Worm (Caenorhabditis elegans) whole organism, young adult: Measurements from ENCODE around the gene crn-7.
A peak's percentile ranks its signal among the peaks of the same experiment; 100 is the strongest.

Experiments
- B0261.1 ChIP-seq: sonication (generic microtip); optimal IDR thresholded peaks from 2 replicates; lab custom pipeline; 2016; ENCODE audit warnings: mild to moderate bottlenecking, missing genetic modification characterization, moderate library complexity, missing compliant biosample characterization
- B0336.3 ChIP-seq: fragments of 200-800 bp; sonication (Bioruptor generic); IDR thresholded peaks from 2 replicates; pipeline ENCODE4 v1.3.6; 2022; ENCODE audit warnings: missing genetic modification characterization, missing compliant biosample characterization
- F23B12.7 ChIP-seq: sonication (generic microtip); optimal IDR thresholded peaks from 2 replicates; lab custom pipeline; 2017; ENCODE audit warnings: missing genetic modification characterization, mild to moderate bottlenecking, missing compliant biosample characterization, antibody characterized with exemption, moderate library complexity; ENCODE audit not compliant: insufficient read depth
- F37B4.10 ChIP-seq: fragments of 200-800 bp; sonication (Bioruptor generic); IDR thresholded peaks from 2 replicates; pipeline ENCODE4 v1.3.6; 2022; ENCODE audit warnings: missing genetic modification characterization, missing compliant biosample characterization
- F49E8.2 ChIP-seq: sonication (generic microtip); optimal IDR thresholded peaks from 3 replicates; lab custom pipeline; 2017; ENCODE audit warnings: missing genetic modification characterization, mild to moderate bottlenecking, missing compliant biosample characterization, antibody characterized with exemption, moderate library complexity; ENCODE audit not compliant: insufficient read depth
- F52B5.7 ChIP-seq: sonication (generic microtip); optimal IDR thresholded peaks from 2 replicates; lab custom pipeline; 2016; ENCODE audit warnings: mild to moderate bottlenecking, missing genetic modification characterization, missing compliant biosample characterization
- K11D2.4 ChIP-seq: fragments of 200-800 bp; sonication (Bioruptor generic); IDR thresholded peaks from 2 replicates; pipeline ENCODE4 v1.3.6; 2022; ENCODE audit warnings: missing genetic modification reagents, missing genetic modification characterization, missing compliant biosample characterization
- K12H6.12 ChIP-seq: fragments of 200-800 bp; sonication (Bioruptor generic); optimal IDR thresholded peaks from 2 replicates; lab custom pipeline; 2018; ENCODE audit warnings: mild to moderate bottlenecking, missing genetic modification characterization, missing compliant biosample characterization
- T26A5.8 ChIP-seq: sonication (generic microtip); optimal IDR thresholded peaks from 2 replicates; lab custom pipeline; 2016; ENCODE audit warnings: missing genetic modification characterization, missing compliant biosample characterization
- Y53F4B.3 ChIP-seq: fragments of 200-800 bp; sonication (Bioruptor generic); IDR thresholded peaks from 2 replicates; pipeline ENCODE4 v1.3.6; 2022; ENCODE audit warnings: missing genetic modification reagents, missing genetic modification characterization, missing compliant biosample characterization
- Y56A3A.18 ChIP-seq: fragments of 200-800 bp; sonication (Bioruptor generic); IDR thresholded peaks from 2 replicates; pipeline ENCODE4 v1.3.6; 2022; ENCODE audit warnings: missing genetic modification reagents, missing genetic modification characterization, missing compliant biosample characterization
- ZK185.1 ChIP-seq: sonication (generic microtip); optimal IDR thresholded peaks from 2 replicates; lab custom pipeline; 2016; ENCODE audit warnings: mild to moderate bottlenecking, missing genetic modification characterization, missing compliant biosample characterization; ENCODE audit not compliant: poor library complexity, severe bottlenecking
- ama-1 ChIP-seq, 3 experiments: fragments of 150-350 bp in 1 of 3; sonication (generic microtip) in 2 of 3; optimal IDR thresholded peaks; 2 replicates each; lab custom pipeline; 2014 to 2018; ENCODE audit warnings: missing biosample characterization in 2 of 3, missing genetic modification characterization in 2 of 3, missing genetic modification reagents in 2 of 3
- attf-3 ChIP-seq: fragments of 200-800 bp; sonication (Bioruptor generic); conservative IDR thresholded peaks from 2 replicates; pipeline ENCODE4 v1.3.6; 2022; ENCODE audit warnings: missing genetic modification reagents, missing genetic modification characterization, missing compliant biosample characterization
- attf-5 ChIP-seq: fragments of 200-800 bp; sonication (Bioruptor generic); optimal IDR thresholded peaks from 2 replicates; lab custom pipeline; 2018; ENCODE audit warnings: mild to moderate bottlenecking, missing genetic modification characterization, missing compliant biosample characterization
- attf-6 ChIP-seq: fragments of 200-800 bp; sonication (Bioruptor generic); IDR thresholded peaks from 2 replicates; pipeline ENCODE4 v1.3.6; 2022; ENCODE audit warnings: missing genetic modification reagents, missing genetic modification characterization, missing compliant biosample characterization
- ccch-3 ChIP-seq: fragments of 200-800 bp; sonication (Bioruptor generic); optimal IDR thresholded peaks from 2 replicates; lab custom pipeline; 2018; ENCODE audit warnings: mild to moderate bottlenecking, missing genetic modification characterization, missing compliant biosample characterization
- cebp-2 ChIP-seq: fragments of 200-800 bp; sonication (Bioruptor generic); IDR thresholded peaks from 2 replicates; pipeline ENCODE4 v1.3.6; 2022; ENCODE audit warnings: missing genetic modification characterization, missing compliant biosample characterization
- dox-1 ChIP-seq: fragments of 200-800 bp; sonication (Bioruptor generic); IDR thresholded peaks from 2 replicates; pipeline ENCODE4 v1.3.6; 2022; ENCODE audit warnings: missing genetic modification reagents, missing genetic modification characterization, missing compliant biosample characterization
- egl-44 ChIP-seq: fragments of 200-800 bp; sonication (Bioruptor generic); IDR thresholded peaks from 2 replicates; pipeline ENCODE4 v1.3.6; 2022; ENCODE audit warnings: missing genetic modification reagents, missing genetic modification characterization, missing compliant biosample characterization
- ets-4 ChIP-seq: fragments of 200-800 bp; sonication (Bioruptor generic); optimal IDR thresholded peaks from 2 replicates; lab custom pipeline; 2018; ENCODE audit warnings: mild to moderate bottlenecking, missing genetic modification characterization, missing compliant biosample characterization
- hsf-1 ChIP-seq: fragments of 200-800 bp; sonication (Bioruptor generic); IDR thresholded peaks from 2 replicates; pipeline ENCODE4 v1.3.6; 2022; ENCODE audit warnings: missing genetic modification reagents, missing genetic modification characterization, missing compliant biosample characterization
- lag-1 ChIP-seq: fragments of 200-800 bp; sonication (Bioruptor generic); IDR thresholded peaks from 2 replicates; pipeline ENCODE4 v1.3.6; 2022; ENCODE audit warnings: missing genetic modification reagents, missing genetic modification characterization, missing compliant biosample characterization
- let-526 ChIP-seq: fragments of 200-800 bp; sonication (Bioruptor generic); IDR thresholded peaks from 2 replicates; pipeline ENCODE4 v1.3.6; 2022; ENCODE audit warnings: missing genetic modification reagents, missing genetic modification characterization, missing compliant biosample characterization
- lin-26 ChIP-seq: fragments of 200-800 bp; sonication (Bioruptor generic); IDR thresholded peaks from 2 replicates; pipeline ENCODE4 v1.3.6; 2022; ENCODE audit warnings: missing genetic modification reagents, missing genetic modification characterization, missing compliant biosample characterization
- lin-40 ChIP-seq: sonication (generic microtip); optimal IDR thresholded peaks from 2 replicates; lab custom pipeline; 2016; ENCODE audit warnings: missing genetic modification characterization, mild to moderate bottlenecking, missing compliant biosample characterization, missing genotype, missing genetic modification reagents
- madf-10 ChIP-seq: sonication (generic microtip); optimal IDR thresholded peaks from 2 replicates; lab custom pipeline; 2016; ENCODE audit warnings: mild to moderate bottlenecking, missing genetic modification characterization, missing compliant biosample characterization
- madf-3 ChIP-seq: fragments of 200-800 bp; sonication (Bioruptor generic); IDR thresholded peaks from 2 replicates; pipeline ENCODE4 v1.3.6; 2022; ENCODE audit warnings: missing genetic modification reagents, missing genetic modification characterization, missing compliant biosample characterization
- mcd-1 ChIP-seq: fragments of 200-800 bp; sonication (Bioruptor generic); IDR thresholded peaks from 2 replicates; pipeline ENCODE4 v1.3.6; 2022; ENCODE audit warnings: missing genetic modification reagents, missing genetic modification characterization, missing compliant biosample characterization
- mel-28 ChIP-seq: sonication (generic microtip); optimal IDR thresholded peaks from 2 replicates; lab custom pipeline; 2016; ENCODE audit warnings: borderline replicate concordance, mild to moderate bottlenecking, missing genetic modification characterization, missing compliant biosample characterization
- mes-4 ChIP-seq: sonication (generic microtip); optimal IDR thresholded peaks from 2 replicates; lab custom pipeline; 2016; ENCODE audit warnings: missing genotype, missing genetic modification characterization, missing compliant biosample characterization
- mxl-1 ChIP-seq: sonication (generic microtip); optimal IDR thresholded peaks from 2 replicates; lab custom pipeline; 2016; ENCODE audit warnings: missing genetic modification characterization, missing compliant biosample characterization
- nhr-120 ChIP-seq: fragments of 200-800 bp; sonication (Bioruptor generic); IDR thresholded peaks from 2 replicates; pipeline ENCODE4 v1.3.6; 2022; ENCODE audit warnings: missing genetic modification characterization, missing compliant biosample characterization
- nhr-179 ChIP-seq: sonication (generic microtip); optimal IDR thresholded peaks from 2 replicates; lab custom pipeline; 2016; ENCODE audit warnings: mild to moderate bottlenecking, missing genetic modification characterization, missing compliant biosample characterization
- nhr-80 ChIP-seq: sonication (generic microtip); optimal IDR thresholded peaks from 2 replicates; lab custom pipeline; 2016; ENCODE audit warnings: missing genetic modification characterization, missing compliant biosample characterization
- nhr-90 ChIP-seq: sonication (generic microtip); optimal IDR thresholded peaks from 2 replicates; lab custom pipeline; 2016; ENCODE audit warnings: missing genotype, mild to moderate bottlenecking, missing genetic modification characterization, missing compliant biosample characterization
- rpc-1 ChIP-seq, 2 experiments: fragments of 150-350 bp in 1 of 2; sonication (generic microtip) in 1 of 2; optimal IDR thresholded peaks; 2 replicates each; lab custom pipeline; 2014 to 2018; ENCODE audit warnings: missing biosample characterization in 1 of 2, missing genetic modification characterization in 1 of 2, missing genetic modification reagents in 1 of 2, missing genotype in 1 of 2
- sdz-38 ChIP-seq: sonication (generic microtip); optimal IDR thresholded peaks from 2 replicates; lab custom pipeline; 2016; ENCODE audit warnings: missing genotype, missing genetic modification characterization, missing compliant biosample characterization
- somi-1 ChIP-seq: fragments of 200-800 bp; sonication (Bioruptor generic); optimal IDR thresholded peaks from 2 replicates; lab custom pipeline; 2018; ENCODE audit warnings: mild to moderate bottlenecking, missing genetic modification characterization, missing compliant biosample characterization
- xnd-1 ChIP-seq: sonication (generic microtip); optimal IDR thresholded peaks from 2 replicates; lab custom pipeline; 2016; ENCODE audit warnings: missing genotype, missing genetic modification reagents, missing genetic modification characterization, missing compliant biosample characterization
- ztf-26 ChIP-seq: sonication (generic microtip); optimal IDR thresholded peaks from 2 replicates; lab custom pipeline; 2017; ENCODE audit warnings: missing genetic modification characterization, missing compliant biosample characterization
- ztf-28 ChIP-seq: fragments of 200-800 bp; sonication (Bioruptor generic); IDR thresholded peaks from 2 replicates; pipeline ENCODE4 v1.3.6; 2022; ENCODE audit warnings: missing genetic modification reagents, missing genetic modification characterization, missing compliant biosample characterization

Gene crn-7

DNA sequence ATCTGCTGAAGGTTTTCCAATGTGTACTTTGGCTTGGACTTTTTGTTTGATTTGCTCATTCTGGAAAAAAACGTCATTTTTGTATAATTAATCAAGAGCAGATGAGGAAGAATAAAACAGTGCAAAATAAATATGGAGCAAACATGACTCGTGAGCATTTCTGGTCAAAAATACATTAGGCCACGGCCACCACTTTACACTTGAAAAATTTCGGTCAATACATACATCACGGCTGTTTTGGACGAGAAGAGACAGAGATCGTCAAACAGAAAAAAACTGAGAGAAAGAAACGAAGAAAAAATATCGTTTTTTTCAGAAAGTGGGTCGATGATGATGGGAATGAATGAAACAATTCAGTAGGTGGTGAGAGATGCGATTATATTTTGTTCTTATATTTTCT is at the start of gene crn-7, which contains the start of gene F09G8.7:
TSS of gene crn-7 (plus strand) at position 236 of the 400 bp plus-strand sequence.
TSS of gene F09G8.7 (minus strand) at position 60 of the 400 bp plus-strand sequence.
- peak; percentile 29 for TF ChIP-seq F23B12.7
- peak; percentile 44 for TF ChIP-seq attf-5 (GFP tag; lab: Kevin White, UChicago)
- no peak for TF ChIP-seq ztf-28
- TF ChIP-seq mcd-1: 0 out of 2 replicates have a peak, but pooled peaks have one; percentile 21
- TF ChIP-seq hsf-1 (GFP tag; lab: Robert Waterston, UW): no peak
- peak; percentile 35; the same call in 1 of the 2 replicates for TF ChIP-seq dox-1 (GFP tag; lab: Robert Waterston, UW)
- no peak for TF ChIP-seq Y53F4B.3 (GFP tag; lab: Robert Waterston, UW)
- TF ChIP-seq nhr-80: peak; percentile 53

DNA sequence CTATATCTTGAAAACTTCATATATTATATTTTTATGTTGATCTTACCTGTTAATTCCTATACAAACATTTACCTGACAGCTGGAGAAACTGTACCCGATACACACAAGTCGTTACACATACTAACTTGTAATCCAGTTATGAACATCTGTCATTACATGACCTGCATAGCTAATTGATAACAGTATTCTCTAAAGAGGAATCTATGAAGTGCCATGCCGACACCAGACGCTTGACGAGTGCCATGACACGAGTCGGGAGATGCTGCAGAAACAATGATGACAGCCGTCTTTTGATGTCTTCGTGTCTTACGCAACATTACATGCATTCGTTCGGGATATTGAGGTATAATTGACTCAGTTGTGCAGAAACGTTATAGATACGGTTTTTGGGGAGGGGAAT is 48.2 kb upstream of the crn-7 start:
- TF ChIP-seq K11D2.4 (GFP tag; lab: Robert Waterston, UW): no peak
- TF ChIP-seq B0336.3 (GFP tag; lab: Robert Waterston, UW): no peak
- no peak for TF ChIP-seq F49E8.2 (tag; lab: Kevin White, UChicago)

DNA sequence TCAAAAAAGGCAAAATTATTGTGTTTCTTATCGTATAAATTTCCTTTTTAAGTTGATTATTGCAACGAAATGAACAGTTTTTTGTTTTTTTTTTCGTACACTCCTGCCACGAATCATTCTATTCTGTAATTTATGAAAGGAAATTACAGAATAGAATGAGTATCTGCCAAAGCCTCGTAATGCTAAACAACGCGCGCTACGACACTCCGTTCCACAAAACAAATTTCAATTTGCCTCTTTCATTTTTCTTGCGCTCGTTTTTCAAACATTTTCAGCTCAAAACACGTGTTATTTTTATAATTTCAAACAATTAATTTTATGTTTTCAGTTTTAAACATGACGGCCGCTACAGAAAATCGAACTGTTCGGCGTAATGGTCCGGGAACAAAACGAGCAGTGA is 43.6 kb upstream of the crn-7 start, which contains the start of gene mob-4:
TSS of gene mob-4 (plus strand) at position 329 of the 400 bp plus-strand sequence.
- TF ChIP-seq F37B4.10 (GFP tag; lab: Robert Waterston, UW): no peak
- TF ChIP-seq nhr-179 (tag; lab: Kevin White, UChicago): no peak
- TF ChIP-seq ZK185.1 (tag; lab: Kevin White, UChicago): no peak
- TF ChIP-seq F49E8.2 (tag; lab: Kevin White, UChicago): no peak
- TF ChIP-seq attf-3 (GFP tag; lab: Robert Waterston, UW): peak; percentile 88
- TF ChIP-seq nhr-90 (tag; lab: Kevin White, UChicago): no peak
- no peak for TF ChIP-seq egl-44 (GFP tag; lab: Robert Waterston, UW)

DNA sequence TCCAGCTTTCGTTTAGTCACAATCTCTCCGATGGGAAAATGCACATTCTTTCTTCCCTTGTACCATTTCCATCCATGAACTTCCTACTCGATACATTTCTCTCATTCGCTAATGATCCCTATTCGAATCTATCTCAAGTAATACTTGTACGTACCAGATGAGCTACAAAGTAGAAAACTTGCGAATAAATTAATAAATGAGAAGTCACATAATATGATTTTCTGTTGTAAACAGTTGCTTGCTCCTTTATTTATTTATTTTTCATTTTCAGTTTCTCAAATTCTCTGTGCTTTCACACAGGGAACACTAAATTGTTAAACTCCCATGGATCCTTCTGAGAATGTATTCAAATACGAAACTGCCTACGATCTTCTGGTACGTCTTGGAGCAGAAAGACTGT is 42.2 kb upstream of the crn-7 start, which contains the start of gene rfs-1:
TSS of gene rfs-1 (plus strand) at position 301 of the 400 bp plus-strand sequence.
- TF ChIP-seq ets-4 (GFP tag; lab: Kevin White, UChicago) (no peak), rpc-1 (optimal IDR thresholded peaks at IDR 0.05; lab: Kevin White, UChicago) (no peak), rpc-1 (tag; optimal IDR thresholded peaks at IDR 0.05; lab: Kevin White, UChicago) (no peak), B0336.3 (GFP tag; lab: Robert Waterston, UW) (peak; percentile 55; the same call in 1 of the 2 replicates), mel-28 (tag; lab: Kevin White, UChicago) (no peak), mes-4 (tag; lab: Kevin White, UChicago) (no peak), sdz-38 (tag; lab: Kevin White, UChicago) (no peak), attf-5 (GFP tag; lab: Kevin White, UChicago) (no peak), nhr-120 (GFP tag; lab: Robert Waterston, UW) (no peak), ztf-26 (tag; lab: Kevin White, UChicago) (no peak), madf-3 (GFP tag; lab: Robert Waterston, UW) (0 out of 2 replicates have a peak, but pooled peaks have one; percentile 40), attf-6 (GFP tag; lab: Robert Waterston, UW) (no peak), xnd-1 (no peak), mxl-1 (no peak), lag-1 (no peak)

DNA sequence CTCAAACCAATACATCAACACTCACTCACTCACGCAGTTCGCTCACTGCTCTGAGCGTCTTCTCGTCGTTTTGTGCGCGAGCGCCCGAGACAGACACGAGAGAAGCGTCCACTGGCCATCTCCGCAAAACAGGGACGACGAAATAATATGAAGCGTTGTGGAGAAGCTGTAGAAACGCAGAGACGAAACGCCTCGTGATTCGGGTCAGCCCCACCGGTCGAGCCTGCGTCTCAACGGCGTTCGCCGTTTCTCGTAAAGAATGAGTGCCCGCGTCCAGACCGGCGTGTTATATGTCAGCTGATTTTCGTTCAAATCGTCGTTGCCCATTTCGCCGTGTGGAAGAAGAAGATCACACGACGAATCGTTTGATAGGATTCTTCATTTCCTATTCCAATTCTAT is 40.8 kb upstream of the crn-7 start, which contains the start of gene fbxl-1:
TSS of gene fbxl-1 (plus strand) at position 320 of the 400 bp plus-strand sequence.
- no peak for TF ChIP-seq F52B5.7
- peak; percentile 90 for TF ChIP-seq madf-10 (tag; lab: Kevin White, UChicago)
- TF ChIP-seq cebp-2 (GFP tag; lab: Robert Waterston, UW): no peak
- TF ChIP-seq lin-26 (GFP tag; lab: Robert Waterston, UW): peak; percentile 68; the same call in 1 of the 2 replicates
- no peak; the same call in 1 of the 2 replicates for TF ChIP-seq let-526 (GFP tag; lab: Robert Waterston, UW)
- peak; percentile 58; the same call in 1 of the 2 replicates for TF ChIP-seq egl-44 (GFP tag; lab: Robert Waterston, UW)
- TF ChIP-seq somi-1 (GFP tag; lab: Kevin White, UChicago): peak; percentile 63
- no peak for TF ChIP-seq T26A5.8 (tag; lab: Kevin White, UChicago)
- TF ChIP-seq lag-1: no peak
- no peak for TF ChIP-seq Y56A3A.18 (GFP tag; lab: Robert Waterston, UW)
- TF ChIP-seq madf-3 (GFP tag; lab: Robert Waterston, UW): no peak
- no peak for TF ChIP-seq ama-1 (optimal IDR thresholded peaks at IDR 0.05; lab: Kevin White, UChicago)
- no peak for TF ChIP-seq ama-1 (GFP tag; optimal IDR thresholded peaks at IDR 0.05; lab: Kevin White, UChicago)
- no peak for TF ChIP-seq B0261.1 (tag; lab: Kevin White, UChicago)
- no peak for TF ChIP-seq ccch-3 (GFP tag; lab: Kevin White, UChicago)
- TF ChIP-seq K12H6.12 (tag; lab: Kevin White, UChicago): peak; percentile 86
- peak; percentile 63 for TF ChIP-seq lin-40 (tag; lab: Kevin White, UChicago)
